Worm (Caenorhabditis elegans): ENCODE results near the gene gln-2.

Gene gln-2

ce11 chrIII:9912501-9912900, 32.1 kb downstream of the gln-2 start:
- TF ChIP-seq tbx-37 (GFP tag; conservative IDR thresholded peaks at IDR 0.05) (no peak), pes-1 (GFP tag; IDR thresholded peaks at IDR 0.05) (no peak), scrt-1 (GFP tag; IDR thresholded peaks at IDR 0.05) (no peak), hmg-4 (GFP tag; optimal IDR thresholded peaks at IDR 0.05) (no peak), tbx-11 (GFP tag; IDR thresholded peaks at IDR 0.05) (no peak), ceh-36 (tag; optimal IDR thresholded peaks at IDR 0.05) (no peak), ceh-13 (GFP tag; optimal IDR thresholded peaks at IDR 0.05) (no peak), ama-1 (optimal IDR thresholded peaks at IDR 0.05) (no peak), tra-4 (tag; optimal IDR thresholded peaks at IDR 0.05) (no peak), hnd-1 (tag; optimal IDR thresholded peaks at IDR 0.05) (no peak), aly-1 (tag; optimal IDR thresholded peaks at IDR 0.05) (no peak), sea-1 (GFP tag; conservative IDR thresholded peaks at IDR 0.05) (no peak), flt-1 (GFP tag; IDR thresholded peaks at IDR 0.05) (no peak)

DNA sequence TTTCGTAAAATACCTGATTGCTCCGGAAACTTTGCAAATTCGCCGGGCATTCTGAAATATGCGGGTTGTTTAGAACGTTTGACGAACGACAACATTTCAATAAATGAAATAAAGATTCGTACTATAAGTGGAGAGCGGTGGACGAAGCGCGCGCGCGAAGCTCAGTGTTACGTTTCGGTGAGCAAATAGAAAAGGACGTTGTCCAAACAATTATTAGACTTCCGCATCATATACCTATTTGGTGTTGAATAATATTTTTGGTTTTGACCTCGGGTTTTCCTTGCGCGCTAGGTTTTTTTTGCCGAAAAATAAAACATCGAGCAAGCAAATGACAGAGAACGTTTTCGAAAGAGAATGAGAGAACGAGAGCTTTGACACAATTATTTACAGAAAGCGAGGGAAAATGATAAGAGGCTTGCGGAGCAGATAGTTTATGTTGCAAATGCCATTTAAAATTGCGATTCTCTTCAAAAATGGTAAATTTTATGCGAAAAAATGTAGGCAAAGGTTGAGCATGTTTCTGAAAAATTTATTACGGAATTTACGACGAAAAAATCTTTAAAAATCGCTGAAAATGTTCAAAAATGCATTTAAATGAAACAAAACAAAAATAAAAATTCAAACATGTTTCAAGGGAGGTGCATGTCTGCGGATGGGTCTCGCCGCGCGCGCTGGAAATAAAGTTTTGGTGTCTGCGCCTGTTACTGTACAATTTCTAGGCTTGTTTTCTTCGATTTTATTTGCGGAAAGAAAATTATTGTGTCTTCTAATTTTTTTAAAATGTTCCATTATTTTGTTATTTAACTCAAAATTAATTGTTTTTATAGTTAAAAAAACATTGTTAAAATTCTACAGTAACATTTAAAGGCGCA, 33.8 kb downstream of the gln-2 start, which contains the start of the genes cyld-1 and F40F12.9:
Gene cyld-1 (minus strand): TSS at position 51 of the 872 bp plus-strand sequence.
Gene F40F12.9 (plus strand): TSS at position 721 of the 872 bp plus-strand sequence.
- no peak for TF ChIP-seq F13C5.2 (tag; optimal IDR thresholded peaks at IDR 0.05)
- TF ChIP-seq ceh-36 (tag; optimal IDR thresholded peaks at IDR 0.05), result no peak
- TF ChIP-seq hmbx-1 (tag; optimal IDR thresholded peaks at IDR 0.05), result no peak
- TF ChIP-seq scrt-1 (GFP tag; IDR thresholded peaks at IDR 0.05), result no peak
- TF ChIP-seq ceh-13 (GFP tag; optimal IDR thresholded peaks at IDR 0.05), result no peak
- no peak for TF ChIP-seq tbx-11 (GFP tag; IDR thresholded peaks at IDR 0.05)
- no peak for TF ChIP-seq flt-1 (GFP tag; IDR thresholded peaks at IDR 0.05)

DNA sequence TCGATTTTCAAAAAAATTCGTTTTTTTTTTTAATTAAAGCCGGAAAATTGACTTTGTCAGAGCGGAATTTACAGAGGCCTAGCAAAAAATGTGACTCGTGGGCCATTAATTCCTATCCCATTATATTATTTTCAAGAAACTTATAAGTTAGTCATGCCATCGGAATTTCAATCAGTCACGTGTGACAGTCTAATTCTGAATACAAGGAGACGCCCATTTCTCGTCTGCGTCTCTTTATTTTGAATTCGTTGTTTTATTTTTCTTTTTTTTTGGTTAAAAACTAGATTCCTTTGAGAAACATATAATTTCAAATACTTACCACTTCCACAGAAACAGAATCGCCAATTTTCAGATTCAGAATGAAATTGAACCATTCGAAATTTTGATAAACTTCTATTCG, 35.9 kb downstream of the gln-2 start:
- TF ChIP-seq ceh-13 (GFP tag; optimal IDR thresholded peaks at IDR 0.05), result no peak
- TF ChIP-seq hnd-1 (tag; optimal IDR thresholded peaks at IDR 0.05), result no peak
- no peak for TF ChIP-seq ceh-36 (tag; optimal IDR thresholded peaks at IDR 0.05)
- no peak for TF ChIP-seq ets-7 (tag; optimal IDR thresholded peaks at IDR 0.05)
- no peak for TF ChIP-seq hmbx-1 (tag; optimal IDR thresholded peaks at IDR 0.05)
- no peak for TF ChIP-seq aly-1 (tag; optimal IDR thresholded peaks at IDR 0.05)
- no peak for TF ChIP-seq B0310.2 (tag; optimal IDR thresholded peaks at IDR 0.05)

DNA sequence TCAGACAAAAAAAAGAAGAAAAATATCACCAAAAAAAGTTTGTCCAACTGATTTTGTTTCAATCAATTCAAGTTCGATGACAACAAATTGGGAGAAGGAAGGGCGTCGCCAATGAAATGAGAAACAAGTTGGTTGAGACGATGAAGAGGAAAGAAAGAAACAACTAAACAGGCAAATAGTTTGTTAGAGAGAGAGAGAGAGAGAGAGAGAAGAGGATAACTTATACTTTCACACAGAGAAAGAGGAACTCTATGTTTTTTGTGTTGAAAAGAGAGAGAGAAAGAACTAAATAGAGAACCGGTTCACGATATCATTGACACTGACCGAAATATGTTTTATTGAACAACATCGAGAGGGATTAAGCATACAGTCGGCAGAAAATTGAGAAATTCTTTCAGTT, 37.0 kb downstream of the gln-2 start:
- TF ChIP-seq aly-1 (tag; optimal IDR thresholded peaks at IDR 0.05) (no peak), flt-1 (GFP tag; IDR thresholded peaks at IDR 0.05) (no peak), B0310.2 (tag; optimal IDR thresholded peaks at IDR 0.05) (no peak), hmg-4 (GFP tag; optimal IDR thresholded peaks at IDR 0.05) (no peak), pes-1 (GFP tag; IDR thresholded peaks at IDR 0.05) (no peak), hnd-1 (tag; optimal IDR thresholded peaks at IDR 0.05) (no peak), ceh-13 (GFP tag; optimal IDR thresholded peaks at IDR 0.05) (no peak), ama-1 (optimal IDR thresholded peaks at IDR 0.05) (no peak), sea-1 (GFP tag; conservative IDR thresholded peaks at IDR 0.05) (no peak), F13C5.2 (tag; optimal IDR thresholded peaks at IDR 0.05) (no peak), tbx-11 (GFP tag; IDR thresholded peaks at IDR 0.05) (no peak), ceh-36 (tag; optimal IDR thresholded peaks at IDR 0.05) (no peak), tbx-37 (GFP tag; conservative IDR thresholded peaks at IDR 0.05) (no peak), tra-4 (tag; optimal IDR thresholded peaks at IDR 0.05) (no peak), ets-7 (tag; optimal IDR thresholded peaks at IDR 0.05) (no peak), hmbx-1 (tag; optimal IDR thresholded peaks at IDR 0.05) (no peak), scrt-1 (GFP tag; IDR thresholded peaks at IDR 0.05) (no peak)

ce11 chrIII:9905307-9905706, 39.3 kb downstream of the gln-2 start:
- TF ChIP-seq F13C5.2 (tag; optimal IDR thresholded peaks at IDR 0.05) (no peak), pes-1 (GFP tag; IDR thresholded peaks at IDR 0.05) (no peak), tbx-37 (GFP tag; conservative IDR thresholded peaks at IDR 0.05) (no peak), flt-1 (GFP tag; IDR thresholded peaks at IDR 0.05) (no peak), B0310.2 (tag; optimal IDR thresholded peaks at IDR 0.05) (no peak), hnd-1 (tag; optimal IDR thresholded peaks at IDR 0.05) (no peak), ceh-36 (tag; optimal IDR thresholded peaks at IDR 0.05) (no peak), ceh-13 (GFP tag; optimal IDR thresholded peaks at IDR 0.05) (no peak), scrt-1 (GFP tag; IDR thresholded peaks at IDR 0.05) (no peak), hmbx-1 (tag; optimal IDR thresholded peaks at IDR 0.05) (no peak), tbx-11 (GFP tag; IDR thresholded peaks at IDR 0.05) (no peak), tra-4 (tag; optimal IDR thresholded peaks at IDR 0.05) (no peak), hmg-4 (GFP tag; optimal IDR thresholded peaks at IDR 0.05) (no peak), ets-7 (tag; optimal IDR thresholded peaks at IDR 0.05) (no peak)

DNA sequence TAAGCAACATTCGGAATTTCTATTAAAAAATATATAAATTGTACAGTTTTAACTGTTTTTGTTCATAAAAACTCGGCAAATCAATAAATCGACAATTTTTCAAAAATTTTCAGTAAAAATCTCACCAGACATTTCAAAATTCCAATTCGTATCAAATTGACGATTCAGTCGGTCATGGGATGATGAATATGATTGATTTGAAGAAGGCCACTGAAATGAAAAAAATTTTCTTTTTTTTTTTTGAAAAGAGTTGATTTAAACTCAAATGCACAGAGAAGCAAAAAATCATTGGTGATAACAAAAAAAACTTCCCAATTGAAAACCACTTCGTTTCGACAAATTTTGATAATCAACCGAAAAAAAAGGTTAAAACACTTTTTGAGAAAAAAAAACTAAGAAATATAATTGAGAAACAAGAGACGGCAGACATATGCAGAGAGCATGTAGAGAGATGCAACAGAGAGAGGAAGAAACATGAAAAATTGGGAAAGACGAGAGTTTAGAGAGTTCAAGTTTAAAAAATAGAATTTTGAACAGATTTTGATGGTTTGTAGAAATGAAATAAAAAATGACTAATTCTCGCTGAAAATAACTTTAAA, 40.8 kb downstream of the gln-2 start:
- TF ChIP-seq pes-1 (GFP tag; IDR thresholded peaks at IDR 0.05) (no peak), hmbx-1 (tag; optimal IDR thresholded peaks at IDR 0.05) (no peak), tbx-37 (GFP tag; conservative IDR thresholded peaks at IDR 0.05) (no peak), ceh-13 (GFP tag; optimal IDR thresholded peaks at IDR 0.05) (no peak), flt-1 (GFP tag; IDR thresholded peaks at IDR 0.05) (no peak), F13C5.2 (tag; optimal IDR thresholded peaks at IDR 0.05) (no peak), scrt-1 (GFP tag; IDR thresholded peaks at IDR 0.05) (no peak), ama-1 (optimal IDR thresholded peaks at IDR 0.05) (no peak), ceh-36 (tag; optimal IDR thresholded peaks at IDR 0.05) (no peak), sea-1 (GFP tag; conservative IDR thresholded peaks at IDR 0.05) (no peak), hnd-1 (tag; optimal IDR thresholded peaks at IDR 0.05) (no peak), tra-4 (tag; optimal IDR thresholded peaks at IDR 0.05) (no peak), tbx-11 (GFP tag; IDR thresholded peaks at IDR 0.05) (no peak), ets-7 (tag; optimal IDR thresholded peaks at IDR 0.05) (no peak), aly-1 (tag; optimal IDR thresholded peaks at IDR 0.05) (no peak), hmg-4 (GFP tag; optimal IDR thresholded peaks at IDR 0.05) (no peak), B0310.2 (tag; optimal IDR thresholded peaks at IDR 0.05) (no peak)

DNA sequence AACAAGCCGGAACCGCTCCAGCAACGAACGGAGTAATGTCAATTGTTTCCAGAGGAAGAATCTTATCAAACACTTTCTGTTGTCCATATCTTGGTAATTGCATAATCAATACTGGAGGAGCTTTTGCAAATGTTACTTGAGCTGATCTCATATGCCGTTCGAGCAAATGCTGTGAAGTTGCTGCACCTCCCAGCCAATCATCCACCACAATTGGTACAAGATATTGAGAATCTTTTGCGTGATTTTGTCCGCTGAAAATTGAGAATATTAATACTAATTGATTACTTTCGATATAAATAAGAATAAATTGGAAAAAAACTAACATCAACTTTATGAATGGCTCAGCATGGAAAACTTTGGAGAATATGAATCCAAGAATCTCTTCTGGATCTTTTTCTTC, 44.9 kb downstream of the gln-2 start:
- TF ChIP-seq flt-1 (GFP tag; IDR thresholded peaks at IDR 0.05), result no peak
- TF ChIP-seq pes-1 (GFP tag; IDR thresholded peaks at IDR 0.05), result no peak
- TF ChIP-seq sea-1 (GFP tag; conservative IDR thresholded peaks at IDR 0.05), result no peak
- TF ChIP-seq aly-1 (tag; optimal IDR thresholded peaks at IDR 0.05), result no peak
- no peak for TF ChIP-seq hmbx-1 (tag; optimal IDR thresholded peaks at IDR 0.05)

All from whole organism, early embryonic.